Worm (Caenorhabditis elegans) whole organism, L1 larva: ENCODE results near the gene F41G3.19.
A peak's percentile ranks its signal among the peaks of the same experiment; 100 is the strongest.

Source experiments
- C16A3.4 ChIP-seq: fragments of 150-350 bp; optimal IDR thresholded peaks from 2 replicates; lab custom pipeline; 2014; ENCODE audit warnings: missing biosample characterization, missing genetic modification characterization
- C34B4.2 ChIP-seq: sonication (generic microtip); optimal IDR thresholded peaks from 2 replicates; lab custom pipeline; 2017; ENCODE audit warnings: mild to moderate bottlenecking, missing genetic modification characterization, missing compliant biosample characterization
- Y116A8C.19 ChIP-seq: sonication (generic microtip); optimal IDR thresholded peaks from 2 replicates; lab custom pipeline; 2016; ENCODE audit warnings: missing compliant biosample characterization, missing genetic modification characterization, borderline replicate concordance
- aha-1 ChIP-seq: fragments of 150-350 bp; optimal IDR thresholded peaks from 2 replicates; lab custom pipeline; 2014; ENCODE audit warnings: missing biosample characterization, missing genetic modification characterization
- alr-1 ChIP-seq: fragments of 200-800 bp; sonication (Bioruptor generic); optimal IDR thresholded peaks from 2 replicates; lab custom pipeline; 2018; ENCODE audit warnings: borderline replicate concordance, mild to moderate bottlenecking, missing genetic modification characterization, missing compliant biosample characterization
- aly-2 ChIP-seq: fragments of 150-350 bp; optimal IDR thresholded peaks from 2 replicates; lab custom pipeline; 2014; ENCODE audit warnings: missing biosample characterization, missing genetic modification characterization
- ama-1 ChIP-seq: fragments of 150-350 bp; optimal IDR thresholded peaks from 2 replicates; lab custom pipeline; 2014
- blmp-1 ChIP-seq: fragments of 150-350 bp; optimal IDR thresholded peaks from 2 replicates; lab custom pipeline; 2014; ENCODE audit warnings: missing biosample characterization, missing genetic modification characterization
- ceh-63 ChIP-seq: fragments of 200-800 bp; sonication (Bioruptor generic); optimal IDR thresholded peaks from 2 replicates; lab custom pipeline; 2018; ENCODE audit warnings: mild to moderate bottlenecking, missing genetic modification characterization, missing compliant biosample characterization
- ceh-82 ChIP-seq, 3 experiments: fragments of 150-350 bp in 1 of 3; sonication (generic microtip) in 2 of 3; optimal IDR thresholded peaks; 2 replicates each; lab custom pipeline; 2014 to 2017; ENCODE audit warnings: missing biosample characterization in 3 of 3, missing genetic modification characterization in 3 of 3
- ces-1 ChIP-seq: fragments of 150-350 bp; optimal IDR thresholded peaks from 2 replicates; lab custom pipeline; 2014; ENCODE audit warnings: missing biosample characterization, missing genetic modification reagents, missing genetic modification characterization
- dpl-1 ChIP-seq, 3 experiments: fragments of 150-350 bp in 2 of 3; sonication (generic microtip) in 1 of 3; optimal IDR thresholded peaks; 2 replicates each; lab custom pipeline; 2014 to 2017; ENCODE audit warnings: missing biosample characterization in 3 of 3, missing genetic modification characterization in 3 of 3, missing genetic modification reagents in 3 of 3
- efl-1 ChIP-seq, 4 experiments: fragments of 150-350 bp; optimal IDR thresholded peaks in 3 of 4; peaks in 1 of 4; 1 replicate in 1 of 4; 2 replicates in 3 of 4; lab custom pipeline; 2014; ENCODE audit warnings: missing biosample characterization in 2 of 4, missing genetic modification characterization in 2 of 4, missing genetic modification reagents in 2 of 4
- efl-3 ChIP-seq: fragments of 200-800 bp; sonication (Bioruptor generic); optimal IDR thresholded peaks from 2 replicates; lab custom pipeline; 2018; ENCODE audit warnings: mild to moderate bottlenecking, missing genetic modification characterization, missing compliant biosample characterization
- egl-13 ChIP-seq: sonication (generic microtip); optimal IDR thresholded peaks from 2 replicates; lab custom pipeline; 2016; ENCODE audit warnings: missing genotype, missing genetic modification reagents, missing genetic modification characterization, missing compliant biosample characterization
- elt-2 ChIP-seq: sonication (generic microtip); optimal IDR thresholded peaks from 2 replicates; lab custom pipeline; 2016; ENCODE audit warnings: missing genetic modification characterization, mild to moderate bottlenecking, inconsistent platforms, missing compliant biosample characterization, missing genetic modification reagents
- elt-3 ChIP-seq, 6 experiments: fragments of 150-350 bp in 1 of 6; sonication (generic microtip); optimal IDR thresholded peaks; 2 replicates each; lab custom pipeline; 2017 to 2018; ENCODE audit warnings: missing biosample characterization in 6 of 6, missing genetic modification characterization in 6 of 6, inconsistent platforms in 1 of 6
- ets-5 ChIP-seq: fragments of 200-800 bp; sonication (Bioruptor generic); IDR thresholded peaks from 2 replicates; pipeline ENCODE4 v1.3.6; 2022; ENCODE audit warnings: missing genetic modification characterization, missing compliant biosample characterization
- fkh-10 ChIP-seq: sonication (generic microtip); optimal IDR thresholded peaks from 2 replicates; lab custom pipeline; 2017; ENCODE audit warnings: missing biosample characterization, missing genetic modification reagents, missing genetic modification characterization
- fkh-4 ChIP-seq: sonication (generic microtip); optimal IDR thresholded peaks from 2 replicates; lab custom pipeline; 2016; ENCODE audit warnings: missing compliant biosample characterization, missing genetic modification characterization, borderline replicate concordance
- fkh-8 ChIP-seq: sonication (generic microtip); optimal IDR thresholded peaks from 2 replicates; lab custom pipeline; 2016; ENCODE audit warnings: mild to moderate bottlenecking, missing genetic modification characterization, missing compliant biosample characterization
- grh-1 ChIP-seq: fragments of 200-800 bp; sonication (Bioruptor generic); IDR thresholded peaks from 2 replicates; pipeline ENCODE4 v1.3.6; 2022; ENCODE audit warnings: missing genetic modification reagents, missing genetic modification characterization, missing compliant biosample characterization
- hlh-17 ChIP-seq: fragments of 200-800 bp; sonication (Bioruptor generic); optimal IDR thresholded peaks from 2 replicates; lab custom pipeline; 2018; ENCODE audit warnings: missing genetic modification characterization, mild to moderate bottlenecking, missing compliant biosample characterization, moderate library complexity, borderline replicate concordance
- hlh-4 ChIP-seq: sonication (generic microtip); optimal IDR thresholded peaks from 2 replicates; lab custom pipeline; 2016; ENCODE audit warnings: mild to moderate bottlenecking, missing genetic modification characterization, missing compliant biosample characterization
- isw-1 ChIP-seq: fragments of 200-800 bp; sonication (Bioruptor generic); IDR thresholded peaks from 2 replicates; pipeline ENCODE4 v1.3.6; 2022; ENCODE audit warnings: missing genetic modification characterization, missing compliant biosample characterization
- lin-13 ChIP-seq: fragments of 150-350 bp; optimal IDR thresholded peaks from 2 replicates; lab custom pipeline; 2014; ENCODE audit warnings: missing biosample characterization, missing genetic modification reagents, missing genetic modification characterization
- lin-14 ChIP-seq: fragments of 200-800 bp; sonication (Bioruptor generic); optimal IDR thresholded peaks from 2 replicates; lab custom pipeline; 2018; ENCODE audit warnings: mild to moderate bottlenecking, missing genetic modification characterization, moderate library complexity, missing compliant biosample characterization
- lir-3 ChIP-seq: sonication (generic microtip); optimal IDR thresholded peaks from 2 replicates; lab custom pipeline; 2016; ENCODE audit warnings: mild to moderate bottlenecking, missing genetic modification characterization, moderate library complexity, missing compliant biosample characterization; ENCODE audit not compliant: poor library complexity
- lsy-2 ChIP-seq, 2 experiments: fragments of 150-350 bp; optimal IDR thresholded peaks; 2 replicates each; lab custom pipeline; 2014; ENCODE audit warnings: missing biosample characterization in 2 of 2, missing genetic modification characterization in 2 of 2
- mab-9 ChIP-seq: fragments of 200-800 bp; sonication (Bioruptor generic); IDR thresholded peaks from 2 replicates; pipeline ENCODE4 v1.3.6; 2022; ENCODE audit warnings: missing genetic modification reagents, missing genetic modification characterization, missing compliant biosample characterization
- mdl-1 ChIP-seq, 2 experiments: fragments of 150-350 bp; optimal IDR thresholded peaks; 2 replicates each; lab custom pipeline; 2014 to 2017; ENCODE audit warnings: missing biosample characterization in 2 of 2, missing genetic modification characterization in 2 of 2, inconsistent platforms in 1 of 2
- mef-2 ChIP-seq: fragments of 150-350 bp; optimal IDR thresholded peaks from 2 replicates; lab custom pipeline; 2014; ENCODE audit warnings: missing biosample characterization, missing genetic modification characterization
- mep-1 ChIP-seq: fragments of 150-350 bp; optimal IDR thresholded peaks from 2 replicates; lab custom pipeline; 2014; ENCODE audit warnings: missing biosample characterization, missing genetic modification characterization
- nhr-12 ChIP-seq: sonication (generic microtip); optimal IDR thresholded peaks from 2 replicates; lab custom pipeline; 2017; ENCODE audit warnings: missing biosample characterization, missing genetic modification characterization
- nhr-19 ChIP-seq: fragments of 200-800 bp; sonication (Bioruptor generic); conservative IDR thresholded peaks from 2 replicates; pipeline ENCODE4 v1.3.6; 2022; ENCODE audit warnings: missing genetic modification characterization, missing compliant biosample characterization
- nhr-20 ChIP-seq: sonication (generic microtip); optimal IDR thresholded peaks from 2 replicates; lab custom pipeline; 2016; ENCODE audit warnings: mild to moderate bottlenecking, missing genetic modification characterization, missing compliant biosample characterization
- nhr-237 ChIP-seq: fragments of 150-350 bp; optimal IDR thresholded peaks from 2 replicates; lab custom pipeline; 2014; ENCODE audit warnings: missing biosample characterization, missing genetic modification characterization
- nhr-28 ChIP-seq: fragments of 150-350 bp; optimal IDR thresholded peaks from 2 replicates; lab custom pipeline; 2014; ENCODE audit warnings: missing biosample characterization, missing genetic modification characterization
- nhr-47 ChIP-seq: sonication (generic microtip); optimal IDR thresholded peaks from 2 replicates; lab custom pipeline; 2016; ENCODE audit warnings: mild to moderate bottlenecking, missing genetic modification characterization, moderate library complexity, missing compliant biosample characterization
- nhr-71 ChIP-seq: sonication (generic microtip); optimal IDR thresholded peaks from 2 replicates; lab custom pipeline; 2016; ENCODE audit warnings: mild to moderate bottlenecking, missing genetic modification characterization, moderate library complexity, missing compliant biosample characterization
- nhr-76 ChIP-seq: sonication (generic microtip); optimal IDR thresholded peaks from 2 replicates; lab custom pipeline; 2017; ENCODE audit warnings: missing biosample characterization, missing genetic modification characterization
- nhr-84 ChIP-seq: sonication (generic microtip); optimal IDR thresholded peaks from 2 replicates; lab custom pipeline; 2017; ENCODE audit warnings: missing biosample characterization, missing genetic modification characterization
- nhr-85 ChIP-seq: sonication (generic microtip); peaks from one replicate; lab custom pipeline; 2016; ENCODE audit warnings: missing genetic modification characterization, inconsistent platforms, missing compliant biosample characterization
- nhr-90 ChIP-seq: sonication (generic microtip); optimal IDR thresholded peaks from 2 replicates; lab custom pipeline; 2016; ENCODE audit warnings: mild to moderate bottlenecking, missing genetic modification characterization, missing compliant biosample characterization; ENCODE audit not compliant: poor library complexity
- rnt-1 ChIP-seq: sonication (generic microtip); optimal IDR thresholded peaks from 2 replicates; lab custom pipeline; 2016; ENCODE audit warnings: mild to moderate bottlenecking, missing genetic modification characterization, moderate library complexity, missing compliant biosample characterization
- skn-1 ChIP-seq: fragments of 150-350 bp; optimal IDR thresholded peaks from 2 replicates; lab custom pipeline; 2014; ENCODE audit warnings: missing biosample characterization, missing genetic modification characterization
- sptf-1 ChIP-seq: fragments of 150-350 bp; optimal IDR thresholded peaks from 2 replicates; lab custom pipeline; 2014; ENCODE audit warnings: missing biosample characterization, missing genetic modification characterization
- sup-37 ChIP-seq: fragments of 200-800 bp; sonication (Bioruptor generic); optimal IDR thresholded peaks from 2 replicates; lab custom pipeline; 2018; ENCODE audit warnings: mild to moderate bottlenecking, missing genetic modification characterization, missing compliant biosample characterization
- swsn-7 ChIP-seq: sonication (generic microtip); optimal IDR thresholded peaks from 2 replicates; lab custom pipeline; 2016; ENCODE audit warnings: missing genetic modification characterization, missing compliant biosample characterization
- tbx-2 ChIP-seq: sonication (generic microtip); optimal IDR thresholded peaks from 2 replicates; lab custom pipeline; 2016; ENCODE audit warnings: missing genetic modification characterization, missing compliant biosample characterization
- unc-86 ChIP-seq: sonication (generic microtip); optimal IDR thresholded peaks from 2 replicates; lab custom pipeline; 2016; ENCODE audit warnings: missing genetic modification characterization, missing compliant biosample characterization
- xbp-1 ChIP-seq: sonication (generic microtip); optimal IDR thresholded peaks from 2 replicates; lab custom pipeline; 2016; ENCODE audit warnings: missing genetic modification characterization, missing compliant biosample characterization

Gene F41G3.19

DNA sequence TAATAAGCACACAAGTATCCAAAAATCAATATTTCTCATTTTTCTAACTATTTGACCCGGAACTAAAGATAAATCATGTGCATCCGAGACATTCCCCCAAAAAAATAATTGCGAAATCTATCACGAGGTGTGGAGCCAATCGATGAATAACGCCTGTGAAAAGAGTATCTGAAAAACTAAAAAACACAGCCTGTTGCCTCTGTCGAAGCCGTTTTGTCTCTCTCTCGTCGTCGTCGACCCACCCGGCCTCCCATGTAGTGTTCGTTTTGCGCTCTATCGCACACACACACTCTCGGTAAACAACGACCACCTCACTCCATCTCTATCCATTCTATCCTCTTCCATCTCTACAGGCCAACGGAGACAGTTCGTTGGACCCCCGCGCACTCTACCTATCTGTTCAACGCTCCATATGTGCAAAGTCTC is 30.8 kb upstream of the F41G3.19 start:
- no peak for TF ChIP-seq mef-2 (tag; lab: Kevin White, UChicago)
- TF ChIP-seq mdl-1 (tag; optimal IDR thresholded peaks at IDR 0.05; lab: Kevin White, UChicago): peak in 1 of 2 experiments; percentile 17
- no peak; the same call in 1 of the 2 replicates for TF ChIP-seq nhr-19 (GFP tag; lab: Robert Waterston, UW)
- TF ChIP-seq ces-1 (GFP tag; lab: Kevin White, UChicago): no peak
- TF ChIP-seq ets-5: no peak
- TF ChIP-seq nhr-76 (tag; lab: Kevin White, UChicago): no peak
- TF ChIP-seq lin-14 (GFP tag; lab: Kevin White, UChicago): peak; percentile 87
- no peak for TF ChIP-seq ama-1 (lab: Kevin White, UChicago)
- TF ChIP-seq nhr-237 (tag; lab: Kevin White, UChicago): no peak
- peak; percentile 20 for TF ChIP-seq nhr-85 (tag; lab: Kevin White, UChicago)
- no peak for TF ChIP-seq sup-37 (GFP tag; lab: Kevin White, UChicago)
- peak; percentile 65 for TF ChIP-seq nhr-47 (tag; lab: Kevin White, UChicago)
- no peak for TF ChIP-seq lin-13 (GFP tag; lab: Kevin White, UChicago)
- no peak for TF ChIP-seq aly-2
- peak; percentile 31 to 43 for TF ChIP-seq efl-1 (optimal IDR thresholded peaks at IDR 0.05; lab: Kevin White, UChicago)
- TF ChIP-seq efl-1 (GFP tag; optimal IDR thresholded peaks at IDR 0.05 in 1 of 2; lab: Kevin White, UChicago): peak; percentile 42 to 90
- TF ChIP-seq isw-1 (GFP tag; lab: Robert Waterston, UW): peak; percentile 52
- TF ChIP-seq xbp-1 (tag; lab: Kevin White, UChicago): peak; percentile 7
- no peak for TF ChIP-seq sptf-1 (tag; lab: Kevin White, UChicago)
- no peak for TF ChIP-seq ceh-63 (GFP tag; lab: Kevin White, UChicago)
- peak; percentile 65 for TF ChIP-seq skn-1 (tag; lab: Kevin White, UChicago)
- peak; percentile 55 for TF ChIP-seq rnt-1
- TF ChIP-seq nhr-12 (tag; lab: Kevin White, UChicago): no peak
- no peak for TF ChIP-seq Y116A8C.19
- TF ChIP-seq fkh-10 (GFP tag; lab: Kevin White, UChicago): peak; percentile 1
- TF ChIP-seq nhr-20 (tag; lab: Kevin White, UChicago): peak; percentile 43
- peak; percentile 36 for TF ChIP-seq C16A3.4 (tag; lab: Kevin White, UChicago)
- TF ChIP-seq lsy-2 (tag; optimal IDR thresholded peaks at IDR 0.05; lab: Kevin White, UChicago): peak; percentile 49 to 75
- TF ChIP-seq nhr-71 (tag; lab: Kevin White, UChicago): peak; percentile 75
- peak in 1 of 6 experiments; percentile 8 for TF ChIP-seq elt-3 (tag; optimal IDR thresholded peaks at IDR 0.05; lab: Kevin White, UChicago)
- peak; percentile 7 for TF ChIP-seq lir-3 (tag; lab: Kevin White, UChicago)
- peak; percentile 1 to 44 (median 30) for TF ChIP-seq dpl-1 (GFP tag; optimal IDR thresholded peaks at IDR 0.05; lab: Kevin White, UChicago)
- TF ChIP-seq fkh-4 (tag; lab: Kevin White, UChicago): no peak
- TF ChIP-seq mep-1 (tag; lab: Kevin White, UChicago): peak; percentile 50
- no peak for TF ChIP-seq hlh-4 (tag; lab: Kevin White, UChicago)
- no peak for TF ChIP-seq C34B4.2 (tag; lab: Kevin White, UChicago)
- peak; percentile 37 for TF ChIP-seq swsn-7
- peak; percentile 56 for TF ChIP-seq egl-13 (tag; lab: Kevin White, UChicago)
- no peak for TF ChIP-seq aha-1 (tag; lab: Kevin White, UChicago)
- TF ChIP-seq nhr-28 (tag; lab: Kevin White, UChicago): no peak
- TF ChIP-seq blmp-1 (tag; lab: Kevin White, UChicago): no peak
- TF ChIP-seq grh-1 (GFP tag; lab: Robert Waterston, UW): no peak
- no peak for TF ChIP-seq mab-9 (GFP tag; lab: Robert Waterston, UW)
- no peak for TF ChIP-seq alr-1 (tag; lab: Kevin White, UChicago)
- no peak for TF ChIP-seq efl-3 (GFP tag; lab: Kevin White, UChicago)
- no peak for TF ChIP-seq elt-2 (tag; lab: Kevin White, UChicago)
- TF ChIP-seq hlh-17 (GFP tag; lab: Kevin White, UChicago): no peak
- TF ChIP-seq tbx-2 (tag; lab: Kevin White, UChicago): peak; percentile 15
- TF ChIP-seq nhr-90 (tag; lab: Kevin White, UChicago): no peak
- TF ChIP-seq ceh-82 (tag; optimal IDR thresholded peaks at IDR 0.05; lab: Kevin White, UChicago): peak in 1 of 3 experiments; percentile 61
- TF ChIP-seq fkh-8 (tag; lab: Kevin White, UChicago): peak; percentile 84
- no peak for TF ChIP-seq nhr-84 (tag; lab: Kevin White, UChicago)
- TF ChIP-seq unc-86: peak; percentile 32
